Worm (Caenorhabditis elegans): ENCODE measurements around the gene Y53G8AM.4.

- TF ChIP-seq ama-1 (optimal IDR thresholded peaks at IDR 0.05), result no peak
- no peak for TF ChIP-seq hnd-1 (tag; optimal IDR thresholded peaks at IDR 0.05)
- TF ChIP-seq B0310.2 (tag; optimal IDR thresholded peaks at IDR 0.05), result no peak
- no peak for TF ChIP-seq tbx-37 (GFP tag; conservative IDR thresholded peaks at IDR 0.05)
- TF ChIP-seq ets-7 (tag; optimal IDR thresholded peaks at IDR 0.05), result no peak
- no peak for TF ChIP-seq ceh-36 (tag; optimal IDR thresholded peaks at IDR 0.05)
- TF ChIP-seq tra-4 (tag; optimal IDR thresholded peaks at IDR 0.05), result no peak
- TF ChIP-seq flt-1 (GFP tag; IDR thresholded peaks at IDR 0.05), result no peak
- no peak for TF ChIP-seq ceh-13 (GFP tag; optimal IDR thresholded peaks at IDR 0.05)
Measured at ce11 chrIII:3258306-3258705, 2.8 kb upstream of the Y53G8AM.4 start, which contains the start of gene nspg-7.2.
